Worm (Caenorhabditis elegans): Measurements from ENCODE around the gene hot-2.

DNA sequence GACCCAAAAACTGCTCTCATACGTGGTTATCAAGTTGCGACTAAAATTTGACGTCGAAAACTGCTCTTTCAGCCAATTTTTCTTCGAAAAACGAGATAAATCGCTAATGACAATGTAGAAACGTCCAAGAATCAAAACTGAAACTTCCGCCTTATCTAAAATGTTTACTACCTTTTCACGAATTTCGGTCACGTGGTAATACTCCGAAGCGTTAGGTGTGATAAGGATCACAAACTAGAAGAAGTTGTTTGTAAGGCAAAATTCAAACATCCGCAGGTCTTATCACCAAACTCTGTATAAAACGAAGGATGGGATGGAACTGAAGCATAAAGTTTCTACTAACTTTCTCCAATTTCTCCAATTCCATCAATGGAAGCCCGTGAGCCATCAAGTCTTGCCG, 55.9 kb downstream of the hot-2 start, which contains the start of gene sqst-3:
- TF ChIP-seq pha-4 (tag; optimal IDR thresholded peaks at IDR 0.05) (no peak), ceh-30 (tag; optimal IDR thresholded peaks at IDR 0.05) (no peak), nfya-1 (tag; optimal IDR thresholded peaks at IDR 0.05) (no peak), fkh-10 (GFP tag; optimal IDR thresholded peaks at IDR 0.05) (no peak), che-1 (tag; optimal IDR thresholded peaks at IDR 0.05) (no peak), C08G9.2 (tag; optimal IDR thresholded peaks at IDR 0.05) (no peak), pqm-1 (tag; optimal IDR thresholded peaks at IDR 0.05) (no peak), ztf-16 (tag; optimal IDR thresholded peaks at IDR 0.05) (no peak)

Measured in whole organism, late embryonic.